Worm (Caenorhabditis elegans) whole organism, L2 larva: Measurements from ENCODE around the gene gei-18.

Experiments
- dmd-4 ChIP-seq: sonication (generic microtip); optimal IDR thresholded peaks from 2 replicates; lab custom pipeline; 2017; ENCODE audit warnings: missing biosample characterization, missing genetic modification characterization
- nhr-25 ChIP-seq: fragments of 150-350 bp; sonication (generic microtip); optimal IDR thresholded peaks from 3 replicates; lab custom pipeline; 2014; ENCODE audit warnings: missing biosample characterization, missing genetic modification characterization
- sem-4 ChIP-seq: fragments of 150-350 bp; optimal IDR thresholded peaks from 2 replicates; lab custom pipeline; 2014; ENCODE audit warnings: missing biosample characterization, missing genetic modification reagents, missing genetic modification characterization
- ztf-11 ChIP-seq: sonication (generic microtip); optimal IDR thresholded peaks from 2 replicates; lab custom pipeline; 2017; ENCODE audit warnings: missing biosample characterization, missing genetic modification characterization

DNA sequence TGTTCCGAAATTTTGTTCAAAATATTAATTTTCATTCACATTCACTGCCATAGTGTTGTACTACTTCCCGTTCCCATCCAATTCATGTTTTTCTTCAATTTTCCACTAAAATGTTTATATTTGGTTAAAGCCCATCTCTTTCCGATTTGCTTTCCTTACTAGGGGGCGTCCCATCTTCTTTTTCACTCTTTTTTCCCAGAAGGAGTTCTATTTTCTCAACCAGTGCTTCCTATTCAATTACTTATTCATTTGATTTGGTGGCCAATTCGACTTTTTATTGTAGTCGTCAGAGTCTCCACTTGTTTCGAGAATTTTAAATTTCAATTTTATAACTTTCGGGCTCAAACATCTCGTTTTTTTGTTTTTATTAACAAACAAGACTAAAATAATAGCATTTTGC is 19.5 kb upstream of the gei-18 start:
- TF ChIP-seq nhr-25 (tag; lab: Kevin White, UChicago) = no peak
- TF ChIP-seq ztf-11 = no peak
- TF ChIP-seq sem-4 (tag; lab: Kevin White, UChicago) = peak; percentile 3
- TF ChIP-seq dmd-4 (tag; lab: Kevin White, UChicago) = no peak
